Worm (Caenorhabditis elegans) whole organism, late embryonic: Measurements from ENCODE around the gene srd-59.

Experiments
- ahr-1 ChIP-seq: sonication (generic microtip); optimal IDR thresholded peaks from 2 replicates; lab custom pipeline; 2016; ENCODE audit warnings: missing genetic modification characterization, missing compliant biosample characterization
- eyg-1 ChIP-seq: sonication (generic microtip); optimal IDR thresholded peaks from 2 replicates; lab custom pipeline; 2016; ENCODE audit warnings: missing genotype, missing genetic modification characterization, missing compliant biosample characterization
- fkh-10 ChIP-seq: fragments of 150-350 bp; optimal IDR thresholded peaks from 2 replicates; lab custom pipeline; 2014; ENCODE audit warnings: missing biosample characterization, missing genetic modification reagents, missing genetic modification characterization
- lin-11 ChIP-seq: fragments of 200-800 bp; sonication (Bioruptor generic); optimal IDR thresholded peaks from 2 replicates; lab custom pipeline; 2018; ENCODE audit warnings: mild to moderate bottlenecking, missing genetic modification characterization, missing compliant biosample characterization
- pag-3 ChIP-seq: sonication (generic microtip); optimal IDR thresholded peaks from 2 replicates; lab custom pipeline; 2016; ENCODE audit warnings: missing compliant biosample characterization, missing genetic modification characterization, borderline replicate concordance
- pha-4 ChIP-seq: fragments of 150-350 bp; optimal IDR thresholded peaks from 2 replicates; lab custom pipeline; 2018; ENCODE audit warnings: missing biosample characterization, missing genetic modification reagents, missing genetic modification characterization
- sox-2 ChIP-seq: fragments of 200-800 bp; sonication (Bioruptor generic); IDR thresholded peaks from 2 replicates; pipeline ENCODE4 v1.3.6; 2022; ENCODE audit warnings: missing genetic modification reagents, missing genetic modification characterization, missing compliant biosample characterization
- unc-42 ChIP-seq: sonication (generic microtip); optimal IDR thresholded peaks from 2 replicates; lab custom pipeline; 2016; ENCODE audit warnings: missing genotype, missing genetic modification characterization, missing compliant biosample characterization

ce11 chrII:7200051-7200599, 5.4 kb upstream of the srd-59 start, which contains the start of gene pcrg-1:
- TF ChIP-seq ahr-1 (tag; lab: Kevin White, UChicago) (peak; percentile 83), unc-42 (tag; lab: Kevin White, UChicago) (peak; percentile 35), lin-11 (tag; lab: Kevin White, UChicago) (peak; percentile 77), sox-2 (GFP tag; lab: Robert Waterston, UW) (peak; percentile 87), eyg-1 (tag; lab: Kevin White, UChicago) (peak; percentile 80), pha-4 (tag; lab: Kevin White, UChicago) (no peak), pag-3 (tag; lab: Kevin White, UChicago) (peak; percentile 8), fkh-10 (GFP tag; lab: Kevin White, UChicago) (no peak)
